Worm (Caenorhabditis elegans): ENCODE measurements around the gene stdh-1.

ce11 chrV:13857132-13857531 lies 49.2 kb upstream of the stdh-1 start, which contains the start of gene srx-136:
- TF ChIP-seq him-1 (tag; optimal IDR thresholded peaks at IDR 0.05) (no peak), dao-5 (tag; optimal IDR thresholded peaks at IDR 0.05) (no peak), W03F9.2 (tag; optimal IDR thresholded peaks at IDR 0.05) (no peak)
